Fruit fly (Drosophila melanogaster) whole organism, embryonic: ENCODE results near the gene CG10413.

Source experiments
- ATbp ChIP-seq: fragments of 200-800 bp; sonication (Bioruptor generic); optimal IDR thresholded peaks from 2 replicates; lab custom pipeline; 2017; ENCODE audit warnings: missing biosample characterization, mild to moderate bottlenecking, missing genetic modification characterization, missing genetic modification reagents
- B-H2 ChIP-seq: fragments of 200-800 bp; sonication (Bioruptor generic); optimal IDR thresholded peaks from 2 replicates; lab custom pipeline; 2018; ENCODE audit warnings: missing biosample characterization, mild to moderate bottlenecking, missing genetic modification characterization
- CG10366 ChIP-seq: fragments of 200-800 bp; sonication (Bioruptor generic); IDR thresholded peaks from 2 replicates; pipeline ENCODE4 v1.3.6; 2022; ENCODE audit warnings: missing biosample characterization, missing genetic modification characterization
- CG11696 ChIP-seq: fragments of 200-800 bp; sonication (Bioruptor generic); IDR thresholded peaks from 2 replicates; pipeline ENCODE4 v1.3.6; 2022; ENCODE audit warnings: missing biosample characterization, missing genetic modification characterization
- CG11723 ChIP-seq: fragments of 200-800 bp; sonication (Bioruptor generic); optimal IDR thresholded peaks from 2 replicates; lab custom pipeline; 2017; ENCODE audit warnings: missing biosample characterization, mild to moderate bottlenecking, missing genetic modification characterization
- CG12769 ChIP-seq: fragments of 200-800 bp; sonication (Bioruptor generic); optimal IDR thresholded peaks from 2 replicates; lab custom pipeline; 2019; ENCODE audit warnings: missing biosample characterization, mild to moderate bottlenecking, missing genetic modification characterization, moderate library complexity
- CG1603 ChIP-seq: fragments of 200-800 bp; sonication (Bioruptor generic); optimal IDR thresholded peaks from 2 replicates; lab custom pipeline; 2019; ENCODE audit warnings: missing biosample characterization, mild to moderate bottlenecking, missing genetic modification characterization, moderate library complexity
- CG1647 ChIP-seq: fragments of 200-800 bp; sonication (Bioruptor generic); optimal IDR thresholded peaks from 3 replicates; lab custom pipeline; 2016; ENCODE audit warnings: missing biosample characterization, missing genetic modification characterization
- CG17186 ChIP-seq: fragments of 200-800 bp; sonication (Bioruptor generic); optimal IDR thresholded peaks from 3 replicates; lab custom pipeline; 2017; ENCODE audit warnings: missing biosample characterization, missing genetic modification reagents, missing genetic modification characterization
- CG17829 ChIP-seq: fragments of 200-800 bp; optimal IDR thresholded peaks from 2 replicates; lab custom pipeline; 2019; ENCODE audit warnings: missing biosample characterization, mild to moderate bottlenecking, missing genetic modification characterization, moderate library complexity
- CG2199 ChIP-seq: fragments of 200-800 bp; sonication (Bioruptor generic); IDR thresholded peaks from 3 replicates; pipeline ENCODE4 v1.3.6; 2022; ENCODE audit warnings: missing biosample characterization, missing genetic modification characterization
- CG2678 ChIP-seq: fragments of 200-800 bp; sonication (Bioruptor generic); optimal IDR thresholded peaks from 3 replicates; lab custom pipeline; 2019; ENCODE audit warnings: missing biosample characterization, mild to moderate bottlenecking, missing genetic modification characterization, moderate library complexity
- CG2875 ChIP-seq: fragments of 200-800 bp; sonication (Bioruptor generic); optimal IDR thresholded peaks from 2 replicates; lab custom pipeline; 2017; ENCODE audit warnings: missing biosample characterization, mild to moderate bottlenecking, missing genetic modification characterization, missing genetic modification reagents
- CG42726 ChIP-seq: fragments of 200-800 bp; sonication (Bioruptor generic); IDR thresholded peaks from 2 replicates; pipeline ENCODE4 v1.3.6; 2022; ENCODE audit warnings: missing biosample characterization, missing genetic modification characterization; ENCODE audit not compliant: partially characterized antibody
- CG4328 ChIP-seq: fragments of 200-800 bp; sonication (Bioruptor generic); optimal IDR thresholded peaks from 3 replicates; lab custom pipeline; 2017; ENCODE audit warnings: missing biosample characterization, missing genetic modification reagents, missing genetic modification characterization
- CG4730 ChIP-seq: fragments of 200-800 bp; sonication (Bioruptor generic); IDR thresholded peaks from 2 replicates; pipeline ENCODE4 v1.3.6; 2022; ENCODE audit warnings: missing biosample characterization, missing genetic modification characterization
- CG5953 ChIP-seq: fragments of 200-800 bp; sonication (Bioruptor generic); IDR thresholded peaks from 2 replicates; pipeline ENCODE4 v1.3.6; 2022; ENCODE audit warnings: missing biosample characterization, missing genetic modification characterization
- CG7556 ChIP-seq: fragments of 200-800 bp; sonication (Bioruptor generic); optimal IDR thresholded peaks from 2 replicates; lab custom pipeline; 2017; ENCODE audit warnings: missing biosample characterization, mild to moderate bottlenecking, missing genetic modification characterization
- CG8765 ChIP-seq: fragments of 200-800 bp; sonication (Bioruptor generic); IDR thresholded peaks from 2 replicates; pipeline ENCODE4 v1.3.6; 2022; ENCODE audit warnings: missing biosample characterization, missing genetic modification characterization
- Dfd ChIP-seq, 2 experiments: fragments of >200 bp; optimal IDR thresholded peaks; 2 replicates each; lab custom pipeline; 2017; ENCODE audit warnings: missing biosample characterization in 2 of 2, missing genetic modification characterization in 2 of 2
- Elba2 ChIP-seq: fragments of 200-800 bp; sonication (Bioruptor generic); optimal IDR thresholded peaks from 3 replicates; lab custom pipeline; 2016; ENCODE audit warnings: missing biosample characterization, missing genetic modification characterization
- HLHmδ ChIP-seq: fragments of 200-800 bp; sonication (Bioruptor generic); optimal IDR thresholded peaks from 2 replicates; lab custom pipeline; 2018; ENCODE audit warnings: missing biosample characterization, mild to moderate bottlenecking, missing genetic modification characterization, moderate library complexity
- Mrtf ChIP-seq: fragments of 200-800 bp; sonication (Bioruptor generic); IDR thresholded peaks from 3 replicates; pipeline ENCODE4 v1.3.6; 2022; ENCODE audit warnings: missing biosample characterization, missing genetic modification characterization
- Sry-δ ChIP-seq: fragments of 200-800 bp; sonication (Bioruptor generic); optimal IDR thresholded peaks from 2 replicates; lab custom pipeline; 2016; ENCODE audit warnings: missing biosample characterization, missing genetic modification characterization
- Ssrp ChIP-seq: fragments of 200-800 bp; sonication (Bioruptor generic); optimal IDR thresholded peaks from 2 replicates; lab custom pipeline; 2018; ENCODE audit warnings: missing biosample characterization, mild to moderate bottlenecking, missing genetic modification characterization, moderate library complexity
- Stat92E ChIP-seq, 3 experiments: fragments of >200 bp in 2 of 3; fragments of 200-800 bp in 1 of 3; sonication (Bioruptor generic) in 1 of 3; optimal IDR thresholded peaks; 2 replicates each; lab custom pipeline; 2017 to 2019; ENCODE audit warnings: missing biosample characterization in 3 of 3, missing genetic modification characterization in 3 of 3, mild to moderate bottlenecking in 1 of 3, moderate library complexity in 1 of 3
- Xbp1 ChIP-seq: fragments of 200-800 bp; sonication (Bioruptor generic); optimal IDR thresholded peaks from 3 replicates; lab custom pipeline; 2016; ENCODE audit warnings: missing biosample characterization, mild to moderate bottlenecking, missing genetic modification characterization
- aop ChIP-seq: fragments of 200-800 bp; sonication (Bioruptor generic); IDR thresholded peaks from 2 replicates; pipeline ENCODE4 v1.3.6; 2022; ENCODE audit warnings: missing biosample characterization, missing genetic modification characterization
- crol ChIP-seq: fragments of 200-800 bp; sonication (Bioruptor generic); IDR thresholded peaks from 2 replicates; pipeline ENCODE4 v1.3.6; 2022; ENCODE audit warnings: missing biosample characterization, missing genetic modification characterization
- disco-r ChIP-seq: fragments of 200-800 bp; sonication (Bioruptor generic); optimal IDR thresholded peaks from 2 replicates; lab custom pipeline; 2016; ENCODE audit warnings: missing biosample characterization, missing genetic modification characterization
- eve ChIP-seq, 2 experiments: fragments of >200 bp; optimal IDR thresholded peaks; 2 replicates each; lab custom pipeline; 2017; ENCODE audit warnings: missing biosample characterization in 2 of 2, missing genetic modification characterization in 2 of 2
- fu2 ChIP-seq: fragments of 200-800 bp; sonication (Bioruptor generic); optimal IDR thresholded peaks from 2 replicates; lab custom pipeline; 2016; ENCODE audit warnings: missing biosample characterization, missing genetic modification characterization
- gcm ChIP-seq: fragments of 200-800 bp; sonication (Bioruptor generic); optimal IDR thresholded peaks from 2 replicates; lab custom pipeline; 2019; ENCODE audit warnings: missing biosample characterization, mild to moderate bottlenecking, missing genetic modification characterization, moderate library complexity
- grn ChIP-seq: fragments of 200-800 bp; sonication (Bioruptor generic); optimal IDR thresholded peaks from 3 replicates; lab custom pipeline; 2017; ENCODE audit warnings: missing biosample characterization, missing genetic modification characterization
- gsb-n ChIP-seq: fragments of 200-800 bp; sonication (Bioruptor generic); optimal IDR thresholded peaks from 3 replicates; lab custom pipeline; 2018; ENCODE audit warnings: missing biosample characterization, mild to moderate bottlenecking, missing genetic modification characterization
- insv ChIP-seq, 2 experiments: fragments of 200-800 bp; sonication (Bioruptor generic); optimal IDR thresholded peaks; 3 replicates each; lab custom pipeline; 2016 to 2018; ENCODE audit warnings: missing biosample characterization in 2 of 2, missing genetic modification characterization in 2 of 2
- inv ChIP-seq: fragments of 200-800 bp; sonication (Bioruptor generic); IDR thresholded peaks from 2 replicates; pipeline ENCODE4 v1.3.6; 2022; ENCODE audit warnings: missing biosample characterization, missing genetic modification characterization; ENCODE audit not compliant: partially characterized antibody
- jumu ChIP-seq: fragments of 200-800 bp; sonication (Bioruptor generic); optimal IDR thresholded peaks from 3 replicates; lab custom pipeline; 2016; ENCODE audit warnings: missing biosample characterization, missing genetic modification characterization
- knrl ChIP-seq: fragments of 200-800 bp; sonication (Bioruptor generic); IDR thresholded peaks from 3 replicates; pipeline ENCODE4 v1.3.6; 2022; ENCODE audit warnings: missing biosample characterization, missing genetic modification characterization; ENCODE audit not compliant: partially characterized antibody
- lab ChIP-seq: fragments of 200-800 bp; sonication (Bioruptor generic); optimal IDR thresholded peaks from 3 replicates; lab custom pipeline; 2017; ENCODE audit warnings: missing biosample characterization, missing genetic modification characterization, mild to moderate bottlenecking, moderate library complexity, missing genetic modification reagents
- lmd ChIP-seq: fragments of 200-800 bp; sonication (Bioruptor generic); IDR thresholded peaks from 2 replicates; pipeline ENCODE4 v1.3.6; 2022; ENCODE audit warnings: missing biosample characterization, missing genetic modification characterization
- lov ChIP-seq, 2 experiments: fragments of 200-800 bp in 1 of 2; fragments of >200 bp in 1 of 2; sonication (Bioruptor generic) in 1 of 2; IDR thresholded peaks in 1 of 2; optimal IDR thresholded peaks in 1 of 2; 2 replicates in 1 of 2; 3 replicates in 1 of 2; pipeline versions ENCODE4 v1.3.6 to Lab custom; 2017 to 2022; ENCODE audit warnings: missing biosample characterization in 1 of 2, missing genetic modification characterization in 1 of 2
- odd ChIP-seq: fragments of 200-800 bp; sonication (Bioruptor generic); optimal IDR thresholded peaks from 2 replicates; lab custom pipeline; 2017; ENCODE audit warnings: missing biosample characterization, mild to moderate bottlenecking, missing genetic modification characterization
- phol ChIP-seq: fragments of 200-800 bp; sonication (Bioruptor generic); optimal IDR thresholded peaks from 3 replicates; lab custom pipeline; 2018; ENCODE audit warnings: missing biosample characterization, mild to moderate bottlenecking, missing genetic modification characterization, moderate library complexity
- psq ChIP-seq: fragments of 200-800 bp; sonication (Bioruptor generic); optimal IDR thresholded peaks from 2 replicates; lab custom pipeline; 2017; ENCODE audit warnings: missing biosample characterization, missing genetic modification characterization
- schlank ChIP-seq: fragments of 200-800 bp; sonication (Bioruptor generic); optimal IDR thresholded peaks from 2 replicates; lab custom pipeline; 2018; ENCODE audit warnings: missing biosample characterization, mild to moderate bottlenecking, missing genetic modification characterization
- sisA ChIP-seq: fragments of 200-800 bp; sonication (Bioruptor generic); IDR thresholded peaks from 2 replicates; pipeline ENCODE4 v1.3.6; 2022; ENCODE audit warnings: missing biosample characterization, missing genetic modification characterization
- slou ChIP-seq: fragments of 200-800 bp; sonication (Bioruptor generic); optimal IDR thresholded peaks from 3 replicates; lab custom pipeline; 2016; ENCODE audit warnings: missing biosample characterization, missing genetic modification characterization
- so ChIP-seq: fragments of 200-800 bp; sonication (Bioruptor generic); IDR thresholded peaks from 3 replicates; pipeline ENCODE4 v1.3.6; 2022; ENCODE audit warnings: missing biosample characterization, missing genetic modification characterization
- wdn ChIP-seq: fragments of 200-800 bp; sonication (Bioruptor generic); IDR thresholded peaks from 2 replicates; pipeline ENCODE4 v1.3.6; 2022; ENCODE audit warnings: missing biosample characterization, missing genetic modification characterization

The CG10413 gene

DNA sequence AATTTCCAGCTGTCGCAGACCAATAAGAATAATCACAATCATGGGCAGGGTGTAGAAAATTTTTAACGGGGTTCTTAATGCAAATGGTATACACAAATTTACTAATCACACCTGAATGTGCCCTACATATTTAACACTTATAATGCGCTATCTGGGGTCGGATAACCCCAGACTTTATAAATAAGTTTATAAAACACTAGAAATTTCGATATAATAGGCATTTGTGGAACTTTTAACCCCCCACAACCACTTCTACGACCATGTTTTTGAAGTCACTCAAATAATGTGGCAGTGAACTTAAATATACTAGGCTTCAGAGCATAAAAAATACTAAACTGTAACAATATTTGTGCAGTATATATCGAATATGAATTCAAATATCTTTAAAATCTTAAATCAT is at the start of gene CG10413 (continued):
- peak; percentile 98 for TF ChIP-seq CG4328 (GFP tag; lab: Kevin White, UChicago)
- peak; percentile 72 for TF ChIP-seq Sry-δ (GFP tag; lab: Kevin White, UChicago)
- peak; percentile 96 for TF ChIP-seq CG11723 (GFP tag; lab: Kevin White, UChicago)
- peak; percentile 97 for TF ChIP-seq gsb-n
- peak; percentile 87; the same call in 2 of the 3 replicates for TF ChIP-seq CG2199
- peak; percentile 82 for TF ChIP-seq aop
- TF ChIP-seq wdn (GFP tag; lab: Robert Waterston, UW), result peak; percentile 96
- peak; percentile 33; the same call in 1 of the 2 replicates for TF ChIP-seq inv (GFP tag; lab: Robert Waterston, UW)
- peak; percentile 90 for TF ChIP-seq CG11696 (GFP tag; lab: Robert Waterston, UW)
- peak; percentile 97 for TF ChIP-seq CG1647 (GFP tag; lab: Kevin White, UChicago)
- peak; percentile 87 for TF ChIP-seq psq (GFP tag; lab: Kevin White, UChicago)
- TF ChIP-seq disco-r (GFP tag; lab: Kevin White, UChicago), result peak; percentile 97
- peak; percentile 97 for TF ChIP-seq phol
- no peak for TF ChIP-seq lov (optimal IDR thresholded peaks at IDR 0.05; lab: Kevin White, UChicago)
- peak; percentile 94 for TF ChIP-seq lov (GFP tag; IDR thresholded peaks at IDR 0.05; lab: Robert Waterston, UW)
- TF ChIP-seq lab (GFP tag; lab: Kevin White, UChicago), result peak; percentile 99
- peak; percentile 96 for TF ChIP-seq CG7556 (GFP tag; lab: Kevin White, UChicago)
- no peak for TF ChIP-seq knrl (GFP tag; lab: Robert Waterston, UW)
- TF ChIP-seq CG17186 (GFP tag; lab: Kevin White, UChicago), result peak; percentile 87
- peak; percentile 99 for TF ChIP-seq B-H2 (GFP tag; lab: Kevin White, UChicago)
- peak; percentile 95 for TF ChIP-seq CG2875 (GFP tag; lab: Kevin White, UChicago)
- TF ChIP-seq Mrtf (GFP tag; lab: Robert Waterston, UW), result peak; percentile 98
- TF ChIP-seq odd (GFP tag; lab: Kevin White, UChicago), result peak; percentile 97
- no peak for TF ChIP-seq eve (GFP tag; optimal IDR thresholded peaks at IDR 0.05; lab: Kevin White, UChicago)
- peak; percentile 99 for TF ChIP-seq lmd
- TF ChIP-seq insv (GFP tag; optimal IDR thresholded peaks at IDR 0.05; lab: Kevin White, UChicago), result peak; percentile 52 to 91
- peak; percentile 97 for TF ChIP-seq schlank (tag; lab: Kevin White, UChicago)
- TF ChIP-seq Dfd (GFP tag; optimal IDR thresholded peaks at IDR 0.05; lab: Kevin White, UChicago), result no peak
- TF ChIP-seq CG1603 (tag; lab: Kevin White, UChicago), result peak; percentile 96
- TF ChIP-seq CG4730 (GFP tag; lab: Robert Waterston, UW), result peak; percentile 95
- TF ChIP-seq gcm (GFP tag; lab: Kevin White, UChicago), result peak; percentile 98
- TF ChIP-seq crol (GFP tag; lab: Robert Waterston, UW), result peak; percentile 67
- TF ChIP-seq HLHmδ (GFP tag; lab: Kevin White, UChicago), result no peak
- TF ChIP-seq CG8765 (GFP tag; lab: Robert Waterston, UW), result peak; percentile 96
- peak; percentile 99 for TF ChIP-seq Xbp1 (GFP tag; lab: Kevin White, UChicago)
- peak; percentile 99 for TF ChIP-seq Elba2
- TF ChIP-seq ATbp, result peak; percentile 97
- TF ChIP-seq CG10366 (GFP tag; lab: Robert Waterston, UW), result peak; percentile 97
- TF ChIP-seq CG5953 (GFP tag; lab: Robert Waterston, UW), result peak; percentile 87
- TF ChIP-seq jumu (GFP tag; lab: Kevin White, UChicago), result peak; percentile 98
- no peak for TF ChIP-seq CG42726 (GFP tag; lab: Robert Waterston, UW)
- peak in 1 of 3 experiments; percentile 95 for TF ChIP-seq Stat92E (GFP tag; optimal IDR thresholded peaks at IDR 0.05; lab: Kevin White, UChicago)
- TF ChIP-seq slou (GFP tag; lab: Kevin White, UChicago), result peak; percentile 94
- peak; percentile 99 for TF ChIP-seq CG2678 (tag; lab: Kevin White, UChicago)
- peak; percentile 97 for TF ChIP-seq Ssrp
- TF ChIP-seq CG12769 (tag; lab: Kevin White, UChicago), result peak; percentile 99
- peak; percentile 98 for TF ChIP-seq so (GFP tag; lab: Robert Waterston, UW)
- peak; percentile 98 for TF ChIP-seq fu2
- TF ChIP-seq grn (GFP tag; lab: Kevin White, UChicago), result peak; percentile 74
- TF ChIP-seq sisA (GFP tag; lab: Robert Waterston, UW), result peak; percentile 98
- TF ChIP-seq CG17829 (tag; lab: Kevin White, UChicago), result peak; percentile 98
